Worm (Caenorhabditis elegans) whole organism, young adult: ENCODE results near the gene srh-292.

Source experiments
- dpff-1 ChIP-seq: sonication (generic microtip); optimal IDR thresholded peaks from 2 replicates; lab custom pipeline; 2017; ENCODE audit warnings: mild to moderate bottlenecking, missing genetic modification characterization, missing compliant biosample characterization
- nhr-120 ChIP-seq: fragments of 200-800 bp; sonication (Bioruptor generic); IDR thresholded peaks from 2 replicates; pipeline ENCODE4 v1.3.6; 2022; ENCODE audit warnings: missing genetic modification characterization, missing compliant biosample characterization
- tbx-9 ChIP-seq: sonication (generic microtip); optimal IDR thresholded peaks from 2 replicates; lab custom pipeline; 2016; ENCODE audit warnings: borderline replicate concordance, missing genetic modification characterization, inconsistent platforms, missing compliant biosample characterization

DNA sequence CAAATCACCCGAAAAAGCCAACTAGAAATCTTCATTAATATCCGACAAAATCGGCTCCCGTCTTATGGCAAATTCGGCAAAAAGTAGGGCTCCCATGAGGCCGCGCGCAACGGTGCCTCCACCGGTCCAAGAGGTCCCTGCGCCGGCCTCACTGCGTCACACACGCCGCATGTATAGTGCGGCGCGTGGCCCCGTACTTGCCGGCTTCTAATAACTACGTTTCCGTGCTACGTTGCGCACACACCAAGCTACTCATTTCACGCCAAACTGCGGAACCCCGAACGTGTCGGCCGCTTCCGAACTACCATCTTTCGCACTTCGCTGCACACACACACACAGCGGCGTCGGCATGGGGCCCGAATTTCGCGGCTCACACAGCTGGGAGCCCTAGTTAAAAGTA lies 17.1 kb downstream of the srh-292 start:
- TF ChIP-seq nhr-120 (no peak), dpff-1 (tag; lab: Kevin White, UChicago) (no peak), tbx-9 (tag; lab: Kevin White, UChicago) (no peak)
